Fruit fly (Drosophila melanogaster) whole organism, embryonic: ENCODE data around the gene CG2681.
A peak's percentile ranks its signal among the peaks of the same experiment; 100 is the strongest.

ENCODE experiments used
- Awh ChIP-seq: fragments of 200-800 bp; sonication (Bioruptor generic); IDR thresholded peaks from 2 replicates; pipeline ENCODE4, ENCODE4 v1.3.6; 2022; ENCODE audit warnings: missing biosample characterization, missing genetic modification characterization
- C15 ChIP-seq: fragments of 200-800 bp; sonication (Bioruptor generic); IDR thresholded peaks from 3 replicates; pipeline ENCODE4 v1.3.6; 2022; ENCODE audit warnings: missing biosample characterization, missing genetic modification characterization
- CG11560 ChIP-seq: fragments of 200-800 bp; sonication (Bioruptor generic); IDR thresholded peaks from 3 replicates; pipeline ENCODE4 v1.3.6; 2022; ENCODE audit warnings: missing biosample characterization, missing genetic modification characterization
- CG15601 ChIP-seq: fragments of 200-800 bp; sonication (Bioruptor generic); optimal IDR thresholded peaks from 3 replicates; lab custom pipeline; 2019; ENCODE audit warnings: missing biosample characterization, mild to moderate bottlenecking, missing genetic modification characterization, moderate library complexity
- CG17328 ChIP-seq: fragments of 200-800 bp; sonication (Bioruptor generic); IDR thresholded peaks from 2 replicates; pipeline ENCODE4 v1.3.6; 2022; ENCODE audit warnings: missing biosample characterization, missing genetic modification characterization
- CG1792 ChIP-seq: fragments of 200-800 bp; sonication (Bioruptor generic); optimal IDR thresholded peaks from 2 replicates; lab custom pipeline; 2016; ENCODE audit warnings: missing biosample characterization, missing genetic modification characterization
- CG18764 ChIP-seq: fragments of 200-800 bp; sonication (Bioruptor generic); optimal IDR thresholded peaks from 3 replicates; lab custom pipeline; 2016; ENCODE audit warnings: missing biosample characterization, missing genetic modification characterization
- CG2120 ChIP-seq: fragments of 200-800 bp; sonication (Bioruptor generic); optimal IDR thresholded peaks from 3 replicates; lab custom pipeline; 2016; ENCODE audit warnings: missing biosample characterization, missing genetic modification characterization
- CG2889 ChIP-seq: fragments of 200-800 bp; sonication (Bioruptor generic); IDR thresholded peaks from 3 replicates; pipeline ENCODE4 v1.3.6; 2022; ENCODE audit warnings: missing biosample characterization, missing genetic modification characterization
- CG3838 ChIP-seq: fragments of 200-800 bp; sonication (Bioruptor generic); optimal IDR thresholded peaks from 3 replicates; lab custom pipeline; 2016; ENCODE audit warnings: missing biosample characterization, missing genetic modification characterization
- CG4707 ChIP-seq: fragments of 200-800 bp; sonication (Bioruptor generic); optimal IDR thresholded peaks from 2 replicates; lab custom pipeline; 2018; ENCODE audit warnings: missing biosample characterization, mild to moderate bottlenecking, missing genetic modification characterization, moderate library complexity
- CG4730 ChIP-seq: fragments of 200-800 bp; sonication (Bioruptor generic); IDR thresholded peaks from 2 replicates; pipeline ENCODE4 v1.3.6; 2022; ENCODE audit warnings: missing biosample characterization, missing genetic modification characterization
- CG4820 ChIP-seq: fragments of 200-800 bp; sonication (Bioruptor generic); optimal IDR thresholded peaks from 3 replicates; lab custom pipeline; 2016; ENCODE audit warnings: missing biosample characterization, missing genetic modification characterization
- CG4854 ChIP-seq: fragments of 200-800 bp; sonication (Bioruptor generic); optimal IDR thresholded peaks from 2 replicates; lab custom pipeline; 2016; ENCODE audit warnings: missing biosample characterization, missing genetic modification characterization, inconsistent platforms
- CG5245 ChIP-seq: fragments of 200-800 bp; sonication (Bioruptor generic); optimal IDR thresholded peaks from 3 replicates; lab custom pipeline; 2016; ENCODE audit warnings: missing biosample characterization, missing genetic modification characterization
- CG7271 ChIP-seq: fragments of 200-800 bp; sonication (Bioruptor generic); optimal IDR thresholded peaks from 2 replicates; lab custom pipeline; 2018; ENCODE audit warnings: missing biosample characterization, mild to moderate bottlenecking, missing genetic modification characterization, moderate library complexity
- CG7357 ChIP-seq: fragments of 200-800 bp; sonication (Bioruptor generic); IDR thresholded peaks from 3 replicates; pipeline ENCODE4 v1.3.6; 2022; ENCODE audit warnings: missing biosample characterization, missing genetic modification characterization
- CG8359 ChIP-seq: fragments of 200-800 bp; sonication (Bioruptor generic); optimal IDR thresholded peaks from 2 replicates; lab custom pipeline; 2017; ENCODE audit warnings: missing biosample characterization, mild to moderate bottlenecking, missing genetic modification characterization, borderline replicate concordance
- CG9437 ChIP-seq: fragments of 200-800 bp; sonication (Bioruptor generic); optimal IDR thresholded peaks from 2 replicates; lab custom pipeline; 2018; ENCODE audit warnings: missing biosample characterization, mild to moderate bottlenecking, missing genetic modification characterization
- D ChIP-seq, 2 experiments: fragments of 200-800 bp in 1 of 2; fragments of >200 bp in 1 of 2; sonication (Bioruptor generic) in 1 of 2; optimal IDR thresholded peaks; 2 replicates in 1 of 2; 3 replicates in 1 of 2; lab custom pipeline; 2017; ENCODE audit warnings: mild to moderate bottlenecking in 1 of 2, missing biosample characterization in 1 of 2, missing genetic modification characterization in 1 of 2, missing genetic modification reagents in 1 of 2
- Dfd ChIP-seq, 2 experiments: fragments of >200 bp; optimal IDR thresholded peaks; 2 replicates each; lab custom pipeline; 2017; ENCODE audit warnings: missing biosample characterization in 2 of 2, missing genetic modification characterization in 2 of 2
- HHEX ChIP-seq: fragments of 200-800 bp; sonication (Bioruptor generic); optimal IDR thresholded peaks from 3 replicates; lab custom pipeline; 2017; ENCODE audit warnings: missing biosample characterization, mild to moderate bottlenecking, missing genetic modification characterization, missing genetic modification reagents
- HmgZ ChIP-seq: fragments of 200-800 bp; sonication (Bioruptor generic); optimal IDR thresholded peaks from 2 replicates; lab custom pipeline; 2018; ENCODE audit warnings: missing biosample characterization, mild to moderate bottlenecking, missing genetic modification characterization
- Hmx ChIP-seq: fragments of 200-800 bp; sonication (Bioruptor generic); optimal IDR thresholded peaks from 2 replicates; lab custom pipeline; 2016; ENCODE audit warnings: missing biosample characterization, missing genetic modification characterization
- Hr39 ChIP-seq: fragments of >200 bp; optimal IDR thresholded peaks from 2 replicates; lab custom pipeline; 2017
- Hr78 ChIP-seq, 2 experiments: fragments of 200-800 bp in 1 of 2; fragments of >200 bp in 1 of 2; sonication (Bioruptor generic) in 1 of 2; optimal IDR thresholded peaks; 2 replicates each; lab custom pipeline; 2017 to 2019; ENCODE audit warnings: missing biosample characterization in 2 of 2, missing genetic modification characterization in 2 of 2, mild to moderate bottlenecking in 1 of 2, moderate library complexity in 1 of 2
- Mrtf ChIP-seq: fragments of 200-800 bp; sonication (Bioruptor generic); IDR thresholded peaks from 3 replicates; pipeline ENCODE4 v1.3.6; 2022; ENCODE audit warnings: missing biosample characterization, missing genetic modification characterization
- Nf-YC ChIP-seq: fragments of 200-800 bp; optimal IDR thresholded peaks from 3 replicates; lab custom pipeline; 2019; ENCODE audit warnings: missing biosample characterization, mild to moderate bottlenecking, missing genetic modification characterization, moderate library complexity
- PHDP ChIP-seq: fragments of 200-800 bp; sonication (Bioruptor generic); optimal IDR thresholded peaks from 3 replicates; lab custom pipeline; 2018; ENCODE audit warnings: missing biosample characterization, mild to moderate bottlenecking, missing genetic modification characterization, moderate library complexity
- Rfx ChIP-seq: fragments of 200-800 bp; sonication (Bioruptor generic); IDR thresholded peaks from 2 replicates; pipeline ENCODE4 v1.3.6; 2022; ENCODE audit warnings: missing biosample characterization, missing genetic modification characterization
- Sin3A ChIP-seq: fragments of >200 bp; optimal IDR thresholded peaks from 2 replicates; lab custom pipeline; 2018
- Sox102F ChIP-seq: fragments of 200-800 bp; sonication (Bioruptor generic); optimal IDR thresholded peaks from 2 replicates; lab custom pipeline; 2018; ENCODE audit warnings: missing biosample characterization, mild to moderate bottlenecking, missing genetic modification characterization, moderate library complexity
- Sry-δ ChIP-seq: fragments of 200-800 bp; sonication (Bioruptor generic); optimal IDR thresholded peaks from 2 replicates; lab custom pipeline; 2016; ENCODE audit warnings: missing biosample characterization, missing genetic modification characterization
- TFAM ChIP-seq: fragments of 200-800 bp; sonication (Bioruptor generic); optimal IDR thresholded peaks from 2 replicates; lab custom pipeline; 2017; ENCODE audit warnings: missing biosample characterization, missing genetic modification characterization, inconsistent platforms
- Usf ChIP-seq: fragments of 200-800 bp; sonication (Bioruptor generic); optimal IDR thresholded peaks from 2 replicates; lab custom pipeline; 2017; ENCODE audit warnings: missing genotype, missing biosample characterization, missing genetic modification characterization
- amos ChIP-seq: fragments of 200-800 bp; sonication (Bioruptor generic); IDR thresholded peaks from 2 replicates; pipeline ENCODE4 v1.3.6; 2022; ENCODE audit warnings: missing biosample characterization, missing genetic modification characterization; ENCODE audit not compliant: partially characterized antibody
- corto ChIP-seq: fragments of 200-800 bp; sonication (Bioruptor generic); optimal IDR thresholded peaks from 2 replicates; lab custom pipeline; 2016; ENCODE audit warnings: missing biosample characterization, mild to moderate bottlenecking, missing genetic modification characterization, moderate library complexity
- ewg ChIP-seq: fragments of 200-800 bp; sonication (Bioruptor generic); optimal IDR thresholded peaks from 3 replicates; lab custom pipeline; 2017; ENCODE audit warnings: mild to moderate bottlenecking, missing biosample characterization, missing genetic modification reagents, missing genetic modification characterization
- fd96Cb ChIP-seq: fragments of 200-800 bp; sonication (Bioruptor generic); optimal IDR thresholded peaks from 2 replicates; lab custom pipeline; 2018; ENCODE audit warnings: missing biosample characterization, mild to moderate bottlenecking, missing genetic modification characterization, moderate library complexity
- gsb-n ChIP-seq: fragments of 200-800 bp; sonication (Bioruptor generic); optimal IDR thresholded peaks from 3 replicates; lab custom pipeline; 2018; ENCODE audit warnings: missing biosample characterization, mild to moderate bottlenecking, missing genetic modification characterization
- kay ChIP-seq: fragments of 200-800 bp; sonication (Bioruptor generic); optimal IDR thresholded peaks from 2 replicates; lab custom pipeline; 2016; ENCODE audit warnings: missing biosample characterization, missing genetic modification characterization
- oc ChIP-seq: fragments of 200-800 bp; sonication (Bioruptor generic); optimal IDR thresholded peaks from 2 replicates; lab custom pipeline; 2018; ENCODE audit warnings: missing biosample characterization, mild to moderate bottlenecking, missing genetic modification characterization, moderate library complexity
- pfk ChIP-seq: fragments of 200-800 bp; sonication (Bioruptor generic); optimal IDR thresholded peaks from 2 replicates; lab custom pipeline; 2018; ENCODE audit warnings: missing biosample characterization, mild to moderate bottlenecking, missing genetic modification characterization, moderate library complexity
- pros ChIP-seq: fragments of 200-800 bp; sonication (Bioruptor generic); optimal IDR thresholded peaks from 3 replicates; lab custom pipeline; 2019; ENCODE audit warnings: missing biosample characterization, mild to moderate bottlenecking, missing genetic modification characterization, moderate library complexity
- ro ChIP-seq: fragments of 200-800 bp; sonication (Bioruptor generic); IDR thresholded peaks from 2 replicates; pipeline ENCODE4 v1.3.6; 2022; ENCODE audit warnings: missing biosample characterization, missing genetic modification characterization
- sens-2 ChIP-seq: fragments of 200-800 bp; sonication (Bioruptor generic); IDR thresholded peaks from 2 replicates; pipeline ENCODE4 v1.3.6; 2022; ENCODE audit warnings: missing biosample characterization, missing genetic modification characterization
- trh ChIP-seq: fragments of 200-800 bp; sonication (Bioruptor generic); optimal IDR thresholded peaks from 2 replicates; lab custom pipeline; 2016; ENCODE audit warnings: missing biosample characterization, missing genetic modification characterization
- twi ChIP-seq: fragments of 200-800 bp; optimal IDR thresholded peaks from 2 replicates; lab custom pipeline; 2019; ENCODE audit warnings: missing biosample characterization, mild to moderate bottlenecking, missing genetic modification characterization, moderate library complexity
- wek ChIP-seq: fragments of 200-800 bp; sonication (Bioruptor generic); optimal IDR thresholded peaks from 3 replicates; lab custom pipeline; 2018; ENCODE audit warnings: missing biosample characterization, mild to moderate bottlenecking, missing genetic modification characterization, moderate library complexity
- zf30C ChIP-seq: fragments of 200-800 bp; sonication (Bioruptor generic); optimal IDR thresholded peaks from 3 replicates; lab custom pipeline; 2018; ENCODE audit warnings: missing biosample characterization, mild to moderate bottlenecking, missing genetic modification characterization
- zfh2 ChIP-seq: fragments of 200-800 bp; sonication (Bioruptor generic); optimal IDR thresholded peaks from 2 replicates; lab custom pipeline; 2016; ENCODE audit warnings: missing biosample characterization, missing genetic modification characterization

CG2681 gene

DNA sequence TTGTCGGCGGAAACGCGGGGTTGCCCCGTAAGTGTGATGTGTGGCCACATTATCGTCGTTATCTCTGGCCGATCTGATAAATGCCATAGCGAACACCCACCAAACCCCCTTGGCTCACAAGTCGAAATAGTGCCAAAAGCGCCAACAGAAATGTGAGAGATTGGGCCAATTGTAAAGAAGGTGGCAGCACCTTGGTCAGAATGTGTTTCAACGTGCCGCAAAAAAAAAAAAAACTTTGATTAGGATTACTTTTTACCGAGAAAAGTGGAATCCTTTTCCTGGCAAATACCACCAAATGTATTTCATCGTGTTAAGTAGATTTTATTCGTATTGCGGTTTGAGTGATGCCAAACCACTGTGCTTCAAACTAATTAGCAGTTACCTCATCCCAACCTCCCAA, 34.5 kb downstream of the CG2681 start (continued):
- TF ChIP-seq Dfd (GFP tag; optimal IDR thresholded peaks at IDR 0.05; lab: Kevin White, UChicago) (no peak), Awh (peak; percentile 74), CG4854 (GFP tag; lab: Kevin White, UChicago) (peak; percentile 47), kay (GFP tag; lab: Kevin White, UChicago) (peak; percentile 14), C15 (peak; percentile 77; the same call in 2 of the 3 replicates), CG5245 (GFP tag; lab: Kevin White, UChicago) (peak; percentile 53), zfh2 (GFP tag; lab: Kevin White, UChicago) (peak; percentile 89), HmgZ (tag; lab: Kevin White, UChicago) (peak; percentile 82), CG4707 (GFP tag; lab: Kevin White, UChicago) (no peak), CG3838 (GFP tag; lab: Kevin White, UChicago) (no peak), oc (tag; lab: Kevin White, UChicago) (no peak), CG7271 (tag; lab: Kevin White, UChicago) (no peak), ewg (GFP tag; lab: Kevin White, UChicago) (peak; percentile 22), D (optimal IDR thresholded peaks at IDR 0.05; lab: Kevin White, UChicago) (no peak), D (GFP tag; optimal IDR thresholded peaks at IDR 0.05; lab: Kevin White, UChicago) (peak; percentile 25), Sox102F (peak; percentile 79), PHDP (tag; lab: Kevin White, UChicago) (peak; percentile 79), pfk (GFP tag; lab: Kevin White, UChicago) (no peak), CG18764 (GFP tag; lab: Kevin White, UChicago) (peak; percentile 32), Nf-YC (tag; lab: Kevin White, UChicago) (no peak), Usf (GFP tag; lab: Kevin White, UChicago) (peak; percentile 49), sens-2 (GFP tag; lab: Robert Waterston, UW) (peak; percentile 72; the same call in 1 of the 2 replicates), CG15601 (tag; lab: Kevin White, UChicago) (no peak), CG2120 (peak; percentile 95), fd96Cb (tag; lab: Kevin White, UChicago) (peak; percentile 45), CG11560 (tag; lab: Robert Waterston, UW) (peak; percentile 75), wek (GFP tag; lab: Kevin White, UChicago) (no peak), CG9437 (GFP tag; lab: Kevin White, UChicago) (peak; percentile 1), CG4820 (peak; percentile 54), CG1792 (GFP tag; lab: Kevin White, UChicago) (peak; percentile 80), TFAM (GFP tag; lab: Kevin White, UChicago) (no peak), Hr39 (lab: Kevin White, UChicago) (no peak), ro (GFP tag; lab: Robert Waterston, UW) (no peak), amos (GFP tag; lab: Robert Waterston, UW) (no peak), CG2889 (GFP tag; lab: Robert Waterston, UW) (peak; percentile 87), Sin3A (lab: Kevin White, UChicago) (no peak), Hr78 (GFP tag; optimal IDR thresholded peaks at IDR 0.05; lab: Kevin White, UChicago) (no peak), CG7357 (GFP tag; lab: Robert Waterston, UW) (peak; percentile 75), Hmx (no peak), CG8359 (GFP tag; lab: Kevin White, UChicago) (no peak), HHEX (GFP tag; lab: Kevin White, UChicago) (peak; percentile 82), twi (tag; lab: Kevin White, UChicago) (no peak), Sry-δ (peak; percentile 43), corto (GFP tag; lab: Kevin White, UChicago) (no peak), zf30C (no peak), pros (GFP tag; lab: Kevin White, UChicago) (no peak), gsb-n (tag; lab: Kevin White, UChicago) (no peak), Mrtf (peak; percentile 85), Rfx (GFP tag; lab: Robert Waterston, UW) (peak; percentile 95), CG17328 (peak; percentile 82), CG4730 (GFP tag; lab: Robert Waterston, UW) (peak; percentile 83), trh (GFP tag; lab: Kevin White, UChicago) (peak; percentile 27)
